Worm (Caenorhabditis elegans): ENCODE measurements around the gene nspc-9.
A peak's percentile ranks its signal among the peaks of the same experiment; 100 is the strongest.

Gene nspc-9

DNA sequence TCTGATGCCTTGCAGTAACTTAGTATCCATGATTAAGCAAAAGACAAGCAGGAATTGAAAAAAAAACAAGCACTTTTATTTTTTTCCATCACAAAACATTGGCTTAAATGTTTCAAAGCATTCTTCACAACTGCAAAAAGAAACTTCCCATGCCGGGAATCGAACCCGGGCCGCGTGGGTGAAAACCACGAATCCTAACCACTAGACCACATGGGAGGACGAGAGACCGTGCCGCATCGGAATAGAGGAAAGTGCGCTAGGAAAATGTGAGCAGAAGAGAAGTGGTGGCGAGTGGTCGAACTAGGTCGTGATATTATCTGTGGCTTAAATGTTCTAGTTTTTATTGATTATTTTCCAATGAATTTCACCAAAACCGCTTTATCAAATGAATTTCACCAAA lies 24.3 kb upstream of the nspc-9 start (continued):
- TF ChIP-seq nhr-28 (tag; optimal IDR thresholded peaks at IDR 0.05) (no peak), gei-8 (GFP tag; optimal IDR thresholded peaks at IDR 0.05) (peak; percentile 0), dpl-1 (GFP tag; optimal IDR thresholded peaks at IDR 0.05) (no peak), nhr-10 (tag; optimal IDR thresholded peaks at IDR 0.05) (no peak), mxl-3 (GFP tag; optimal IDR thresholded peaks at IDR 0.05) (peak; percentile 39), lir-3 (tag; optimal IDR thresholded peaks at IDR 0.05) (no peak)

- no peak for TF ChIP-seq dpl-1 (GFP tag; optimal IDR thresholded peaks at IDR 0.05)
- no peak for TF ChIP-seq aha-1 (tag)
- TF ChIP-seq attf-4 (tag; optimal IDR thresholded peaks at IDR 0.05): no peak
- TF ChIP-seq ZK546.5 (tag; optimal IDR thresholded peaks at IDR 0.05): no peak
These were observed 22.2 kb upstream of the nspc-9 start, which contains the start of gene F19H6.4 for ce11 chrX:12365388-12365787. Gene F19H6.4 (plus strand): TSS chrX:12365688.

DNA sequence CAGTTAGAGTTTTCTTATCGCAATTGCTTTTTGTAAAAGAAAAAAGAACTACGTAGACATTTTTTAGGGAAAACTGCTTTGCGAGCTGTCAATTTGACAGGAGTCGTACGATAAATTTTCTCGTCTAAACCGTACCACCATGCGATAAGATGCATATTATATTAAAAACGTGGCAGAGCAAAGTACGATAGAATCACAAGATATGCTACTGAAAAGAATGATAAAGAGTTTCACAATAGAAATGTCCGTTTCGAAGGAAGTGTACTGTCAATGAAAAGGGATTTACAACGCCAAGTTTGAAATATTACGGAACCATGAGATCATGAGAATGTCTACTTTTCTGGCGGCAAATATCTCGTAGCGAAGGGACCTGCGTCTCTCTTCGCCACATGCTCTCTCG lies 21.6 kb upstream of the nspc-9 start, which contains the start of gene F19H6.5:
Gene F19H6.5 (minus strand): TSS at position 101 of the 400 bp plus-strand sequence.
- no peak for TF ChIP-seq tra-1 (GFP tag; IDR thresholded peaks at IDR 0.05)
- TF ChIP-seq mxl-2 (GFP tag; conservative IDR thresholded peaks at IDR 0.05): no peak
- no peak for TF ChIP-seq snpc-1.2 (GFP tag; IDR thresholded peaks at IDR 0.05)

DNA sequence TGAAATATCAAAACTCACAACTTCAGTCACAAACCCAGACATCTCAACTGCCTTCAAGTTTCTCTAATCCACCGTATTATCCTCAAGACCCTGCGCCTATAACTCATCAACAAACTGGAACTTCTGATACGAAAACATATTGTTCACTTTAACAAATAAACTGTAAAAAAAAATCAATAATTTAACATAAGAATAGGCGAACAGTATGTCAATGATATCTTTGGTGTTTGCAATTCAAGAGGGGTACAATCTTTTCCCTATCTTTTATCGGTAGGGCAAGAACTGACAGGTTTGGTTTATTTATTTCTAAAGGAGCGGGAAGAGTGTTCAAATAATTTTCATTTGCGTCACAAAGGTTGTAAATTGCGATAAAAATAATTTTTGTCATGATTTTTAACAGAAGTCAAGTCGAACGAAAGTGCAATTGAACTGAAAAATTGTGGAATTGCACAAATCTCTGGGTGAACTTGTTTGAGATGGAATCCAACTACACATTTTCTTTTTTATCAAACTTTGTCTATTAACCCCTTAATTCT lies 19.8 kb upstream of the nspc-9 start:
- peak; percentile 9 for TF ChIP-seq daf-12 (tag; optimal IDR thresholded peaks at IDR 0.05)
- TF ChIP-seq T20F7.1 (GFP tag; optimal IDR thresholded peaks at IDR 0.05): peak; percentile 94
- TF ChIP-seq lin-38 (GFP tag; IDR thresholded peaks at IDR 0.05): peak; percentile 84
- TF ChIP-seq ceh-20 (GFP tag; IDR thresholded peaks at IDR 0.05): peak; percentile 97
- peak; percentile 100 for TF ChIP-seq mep-1 (tag; optimal IDR thresholded peaks at IDR 0.05)
- TF ChIP-seq Y75B8A.6 (GFP tag; IDR thresholded peaks at IDR 0.05): no peak
- TF ChIP-seq snpc-1.2 (GFP tag; IDR thresholded peaks at IDR 0.05): no peak
- peak; percentile 90 for TF ChIP-seq zag-1 (tag; optimal IDR thresholded peaks at IDR 0.05)
- TF ChIP-seq hlh-11 (tag; optimal IDR thresholded peaks at IDR 0.05): peak; percentile 96
- TF ChIP-seq aly-2 (tag; optimal IDR thresholded peaks at IDR 0.05): no peak
- no peak for TF ChIP-seq Y48G9A.11 (GFP tag; IDR thresholded peaks at IDR 0.05)
- peak; percentile 94 to 99 for TF ChIP-seq daf-16 (GFP tag; optimal IDR thresholded peaks at IDR 0.05)
- TF ChIP-seq daf-16 (tag; optimal IDR thresholded peaks at IDR 0.05): peak; percentile 99
- TF ChIP-seq ceh-44 (GFP tag; IDR thresholded peaks at IDR 0.05): 0 out of 2 replicates have a peak, but pooled peaks have one; percentile 32
- TF ChIP-seq nhr-28 (tag; optimal IDR thresholded peaks at IDR 0.05): peak; percentile 91
- TF ChIP-seq lir-3 (tag; optimal IDR thresholded peaks at IDR 0.05): peak; percentile 94
- peak; percentile 38 for TF ChIP-seq unc-39 (tag; optimal IDR thresholded peaks at IDR 0.05)
- TF ChIP-seq ztf-11 (tag; optimal IDR thresholded peaks at IDR 0.05): peak; percentile 56
- TF ChIP-seq Y105C5A.15 (GFP tag; IDR thresholded peaks at IDR 0.05): peak; percentile 70; the same call in 1 of the 2 replicates
- TF ChIP-seq F37D6.2 (tag; optimal IDR thresholded peaks at IDR 0.05): peak; percentile 98
- TF ChIP-seq fos-1 (tag; optimal IDR thresholded peaks at IDR 0.05): peak; percentile 98
- TF ChIP-seq lin-29 (GFP tag; IDR thresholded peaks at IDR 0.05): peak; percentile 94
- TF ChIP-seq dmd-6 (GFP tag; IDR thresholded peaks at IDR 0.05): peak; percentile 97
- TF ChIP-seq nhr-237 (tag; optimal IDR thresholded peaks at IDR 0.05): peak; percentile 90
- peak; percentile 96 for TF ChIP-seq pha-4 (GFP tag; IDR thresholded peaks at IDR 0.05)
- TF ChIP-seq pha-4 (tag; optimal IDR thresholded peaks at IDR 0.05): peak; percentile 95
- TF ChIP-seq tra-1 (GFP tag; IDR thresholded peaks at IDR 0.05): peak; percentile 96
- peak; percentile 50 for TF ChIP-seq snpc-4 (tag; optimal IDR thresholded peaks at IDR 0.05)
- peak; percentile 66 for TF ChIP-seq dpl-1 (GFP tag; optimal IDR thresholded peaks at IDR 0.05)
- TF ChIP-seq unc-130 (GFP tag; optimal IDR thresholded peaks at IDR 0.05): no peak
- peak; percentile 84; the same call in 1 of the 2 replicates for TF ChIP-seq vab-7 (GFP tag; IDR thresholded peaks at IDR 0.05)
- peak; percentile 93; the same call in 1 of the 2 replicates for TF ChIP-seq php-3 (GFP tag; IDR thresholded peaks at IDR 0.05)
- TF ChIP-seq nhr-6 (tag; optimal IDR thresholded peaks at IDR 0.05): peak; percentile 97
- peak; percentile 97 for TF ChIP-seq nhr-48 (tag; optimal IDR thresholded peaks at IDR 0.05)
- peak; percentile 97 for TF ChIP-seq nhr-11 (tag; optimal IDR thresholded peaks at IDR 0.05)
- peak; percentile 98 for TF ChIP-seq duxl-1 (tag; optimal IDR thresholded peaks at IDR 0.05; ENCODE audit: poor library complexity)
- peak; percentile 76 for TF ChIP-seq zfp-2 (tag; optimal IDR thresholded peaks at IDR 0.05)
- TF ChIP-seq nhr-102 (tag; optimal IDR thresholded peaks at IDR 0.05): peak; percentile 99
- TF ChIP-seq zip-2 (tag; optimal IDR thresholded peaks at IDR 0.05): peak; percentile 96
